Fruit fly (Drosophila melanogaster) whole organism, embryonic: Measurements from ENCODE around the gene Nepl12.

Experiments used
- Abd-B ChIP-seq: fragments of 200-800 bp; sonication (Bioruptor generic); optimal IDR thresholded peaks from 2 replicates; lab custom pipeline; 2018; ENCODE audit warnings: missing biosample characterization, mild to moderate bottlenecking, missing genetic modification characterization, moderate library complexity
- Awh ChIP-seq: fragments of 200-800 bp; sonication (Bioruptor generic); IDR thresholded peaks from 2 replicates; pipeline ENCODE4, ENCODE4 v1.3.6; 2022; ENCODE audit warnings: missing biosample characterization, missing genetic modification characterization
- CG12236 ChIP-seq: fragments of 200-800 bp; sonication (Bioruptor generic); optimal IDR thresholded peaks from 2 replicates; lab custom pipeline; 2016; ENCODE audit warnings: missing biosample characterization, missing genetic modification characterization
- CG12299 ChIP-seq: fragments of 200-800 bp; sonication (Bioruptor generic); optimal IDR thresholded peaks from 2 replicates; lab custom pipeline; 2018; ENCODE audit warnings: missing biosample characterization, mild to moderate bottlenecking, missing genetic modification characterization
- CG13123 ChIP-seq: fragments of 200-800 bp; sonication (Bioruptor generic); optimal IDR thresholded peaks from 2 replicates; lab custom pipeline; 2016; ENCODE audit warnings: missing biosample characterization, missing genetic modification characterization
- CG13624 ChIP-seq: fragments of 200-800 bp; sonication (Bioruptor generic); optimal IDR thresholded peaks from 2 replicates; lab custom pipeline; 2016; ENCODE audit warnings: missing biosample characterization, missing genetic modification characterization
- CG13894 ChIP-seq: fragments of 200-800 bp; sonication (Bioruptor generic); optimal IDR thresholded peaks from 3 replicates; lab custom pipeline; 2018; ENCODE audit warnings: missing biosample characterization, mild to moderate bottlenecking, missing genetic modification characterization, moderate library complexity
- CG15514 ChIP-seq: fragments of 200-800 bp; sonication (Bioruptor generic); optimal IDR thresholded peaks from 3 replicates; lab custom pipeline; 2017; ENCODE audit warnings: missing biosample characterization, missing genetic modification characterization, mild to moderate bottlenecking, moderate library complexity, missing genetic modification reagents
- CG17612 ChIP-seq: fragments of 200-800 bp; sonication (Bioruptor generic); IDR thresholded peaks from 2 replicates; pipeline ENCODE4 v1.3.6; 2022; ENCODE audit warnings: missing biosample characterization, missing genetic modification characterization
- CG18476 ChIP-seq: fragments of 200-800 bp; sonication (Bioruptor generic); optimal IDR thresholded peaks from 2 replicates; lab custom pipeline; 2016; ENCODE audit warnings: missing biosample characterization, mild to moderate bottlenecking, missing genetic modification characterization
- CG2889 ChIP-seq: fragments of 200-800 bp; sonication (Bioruptor generic); IDR thresholded peaks from 3 replicates; pipeline ENCODE4 v1.3.6; 2022; ENCODE audit warnings: missing biosample characterization, missing genetic modification characterization
- CG31365 ChIP-seq: fragments of 200-800 bp; sonication (Bioruptor generic); optimal IDR thresholded peaks from 2 replicates; lab custom pipeline; 2018; ENCODE audit warnings: missing biosample characterization, mild to moderate bottlenecking, missing genetic modification characterization
- CG3995 ChIP-seq: fragments of 200-800 bp; sonication (Bioruptor generic); optimal IDR thresholded peaks from 3 replicates; lab custom pipeline; 2016; ENCODE audit warnings: missing biosample characterization, missing genetic modification characterization
- CG4820 ChIP-seq: fragments of 200-800 bp; sonication (Bioruptor generic); optimal IDR thresholded peaks from 3 replicates; lab custom pipeline; 2016; ENCODE audit warnings: missing biosample characterization, missing genetic modification characterization
- CG7372 ChIP-seq: fragments of 200-800 bp; sonication (Bioruptor generic); IDR thresholded peaks from 2 replicates; pipeline ENCODE4 v1.3.6; 2022; ENCODE audit warnings: missing biosample characterization, missing genetic modification characterization
- CG7987 ChIP-seq: fragments of 200-800 bp; sonication (Bioruptor generic); optimal IDR thresholded peaks from 2 replicates; lab custom pipeline; 2018; ENCODE audit warnings: missing biosample characterization, mild to moderate bottlenecking, missing genetic modification characterization, moderate library complexity
- CG8359 ChIP-seq: fragments of 200-800 bp; sonication (Bioruptor generic); optimal IDR thresholded peaks from 2 replicates; lab custom pipeline; 2017; ENCODE audit warnings: missing biosample characterization, mild to moderate bottlenecking, missing genetic modification characterization, borderline replicate concordance
- CG9797 ChIP-seq: fragments of 200-800 bp; sonication (Bioruptor generic); optimal IDR thresholded peaks from 3 replicates; lab custom pipeline; 2018; ENCODE audit warnings: missing biosample characterization, mild to moderate bottlenecking, missing genetic modification characterization
- CG9932 ChIP-seq: fragments of 200-800 bp; sonication (Bioruptor generic); IDR thresholded peaks from 2 replicates; pipeline ENCODE4 v1.3.6; 2022; ENCODE audit warnings: missing biosample characterization, missing genetic modification characterization
- CTCF ChIP-seq: fragments of 200-800 bp; sonication (Bioruptor generic); optimal IDR thresholded peaks from 2 replicates; lab custom pipeline; 2017; ENCODE audit warnings: missing biosample characterization, mild to moderate bottlenecking, missing genetic modification characterization, moderate library complexity
- D ChIP-seq, 2 experiments: fragments of 200-800 bp in 1 of 2; fragments of >200 bp in 1 of 2; sonication (Bioruptor generic) in 1 of 2; optimal IDR thresholded peaks; 2 replicates in 1 of 2; 3 replicates in 1 of 2; lab custom pipeline; 2017; ENCODE audit warnings: mild to moderate bottlenecking in 1 of 2, missing biosample characterization in 1 of 2, missing genetic modification characterization in 1 of 2, missing genetic modification reagents in 1 of 2
- Dp ChIP-seq: fragments of 200-800 bp; sonication (Bioruptor generic); optimal IDR thresholded peaks from 2 replicates; lab custom pipeline; 2018; ENCODE audit warnings: missing biosample characterization, mild to moderate bottlenecking, missing genetic modification characterization, moderate library complexity
- Fer2 ChIP-seq: fragments of 200-800 bp; sonication (Bioruptor generic); optimal IDR thresholded peaks from 2 replicates; lab custom pipeline; 2018; ENCODE audit warnings: missing biosample characterization, mild to moderate bottlenecking, missing genetic modification characterization, moderate library complexity
- HHEX ChIP-seq: fragments of 200-800 bp; sonication (Bioruptor generic); optimal IDR thresholded peaks from 3 replicates; lab custom pipeline; 2017; ENCODE audit warnings: missing biosample characterization, mild to moderate bottlenecking, missing genetic modification characterization, missing genetic modification reagents
- Hr39 ChIP-seq: fragments of >200 bp; optimal IDR thresholded peaks from 2 replicates; lab custom pipeline; 2017
- MESR4 ChIP-seq: fragments of 200-800 bp; sonication (Bioruptor generic); optimal IDR thresholded peaks from 2 replicates; lab custom pipeline; 2018; ENCODE audit warnings: missing biosample characterization, mild to moderate bottlenecking, missing genetic modification characterization, moderate library complexity
- MTF-1 ChIP-seq: fragments of 200-800 bp; sonication (Bioruptor generic); optimal IDR thresholded peaks from 2 replicates; lab custom pipeline; 2018; ENCODE audit warnings: missing biosample characterization, mild to moderate bottlenecking, missing genetic modification characterization, borderline replicate concordance
- Meics ChIP-seq: fragments of 200-800 bp; sonication (Bioruptor generic); optimal IDR thresholded peaks from 2 replicates; lab custom pipeline; 2017; ENCODE audit warnings: missing biosample characterization, mild to moderate bottlenecking, missing genetic modification characterization
- Neu2 ChIP-seq: fragments of 200-800 bp; sonication (Bioruptor generic); optimal IDR thresholded peaks from 3 replicates; lab custom pipeline; 2016; ENCODE audit warnings: missing biosample characterization, missing genetic modification characterization, borderline replicate concordance
- ab ChIP-seq: fragments of 200-800 bp; sonication (Bioruptor generic); optimal IDR thresholded peaks from 2 replicates; lab custom pipeline; 2016; ENCODE audit warnings: missing biosample characterization, missing genetic modification characterization
- abd-A ChIP-seq: fragments of 200-800 bp; sonication (Bioruptor generic); optimal IDR thresholded peaks from 3 replicates; lab custom pipeline; 2019; ENCODE audit warnings: missing biosample characterization, mild to moderate bottlenecking, missing genetic modification characterization, moderate library complexity
- al ChIP-seq: fragments of 200-800 bp; sonication (Bioruptor generic); IDR thresholded peaks from 2 replicates; pipeline ENCODE4 v1.3.6; 2022; ENCODE audit warnings: missing biosample characterization, missing genetic modification characterization
- bsh ChIP-seq, 2 experiments: fragments of 200-800 bp; sonication (Bioruptor generic); optimal IDR thresholded peaks; 2 replicates each; lab custom pipeline; 2017 to 2018; ENCODE audit warnings: mild to moderate bottlenecking in 2 of 2, missing biosample characterization in 2 of 2, missing genetic modification characterization in 2 of 2, moderate library complexity in 1 of 2
- chinmo ChIP-seq: fragments of 200-800 bp; sonication (Bioruptor generic); IDR thresholded peaks from 4 replicates; pipeline ENCODE4 v1.3.6; 2022; ENCODE audit warnings: missing biosample characterization, missing genetic modification characterization; ENCODE audit not compliant: partially characterized antibody
- chn ChIP-seq: fragments of 200-800 bp; sonication (Bioruptor generic); optimal IDR thresholded peaks from 2 replicates; lab custom pipeline; 2016; ENCODE audit warnings: missing biosample characterization, missing genetic modification characterization
- disco-r ChIP-seq: fragments of 200-800 bp; sonication (Bioruptor generic); optimal IDR thresholded peaks from 2 replicates; lab custom pipeline; 2016; ENCODE audit warnings: missing biosample characterization, missing genetic modification characterization
- dmrt99B ChIP-seq: fragments of 200-800 bp; sonication (Bioruptor generic); optimal IDR thresholded peaks from 2 replicates; lab custom pipeline; 2018; ENCODE audit warnings: missing biosample characterization, mild to moderate bottlenecking, missing genetic modification characterization, moderate library complexity
- dysf ChIP-seq: fragments of 200-800 bp; sonication (Bioruptor generic); IDR thresholded peaks from 3 replicates; pipeline ENCODE4 v1.3.6; 2022; ENCODE audit warnings: missing biosample characterization, missing genetic modification characterization
- gce ChIP-seq: fragments of 200-800 bp; sonication (Bioruptor generic); IDR thresholded peaks from 3 replicates; pipeline ENCODE4 v1.3.6; 2022; ENCODE audit warnings: missing biosample characterization, missing genetic modification characterization
- gcm ChIP-seq: fragments of 200-800 bp; sonication (Bioruptor generic); optimal IDR thresholded peaks from 2 replicates; lab custom pipeline; 2019; ENCODE audit warnings: missing biosample characterization, mild to moderate bottlenecking, missing genetic modification characterization, moderate library complexity
- grau ChIP-seq: fragments of 200-800 bp; optimal IDR thresholded peaks from 3 replicates; lab custom pipeline; 2019; ENCODE audit warnings: missing biosample characterization, mild to moderate bottlenecking, missing genetic modification characterization, moderate library complexity
- hkb ChIP-seq, 2 experiments: fragments of 200-800 bp in 1 of 2; fragments of >200 bp in 1 of 2; sonication (Bioruptor generic) in 1 of 2; IDR thresholded peaks in 1 of 2; optimal IDR thresholded peaks in 1 of 2; 2 replicates each; pipeline versions ENCODE4 v1.3.6 to Lab custom; 2017 to 2022; ENCODE audit warnings: missing biosample characterization in 1 of 2, missing genetic modification characterization in 1 of 2
- ind ChIP-seq: fragments of 200-800 bp; sonication (Bioruptor generic); optimal IDR thresholded peaks from 3 replicates; lab custom pipeline; 2016; ENCODE audit warnings: missing biosample characterization, missing genetic modification characterization
- klu ChIP-seq: fragments of 200-800 bp; sonication (Bioruptor generic); IDR thresholded peaks from 2 replicates; pipeline ENCODE4 v1.3.6; 2022; ENCODE audit warnings: missing biosample characterization, missing genetic modification characterization
- pnt ChIP-seq: fragments of 200-800 bp; sonication (Bioruptor generic); optimal IDR thresholded peaks from 3 replicates; lab custom pipeline; 2016; ENCODE audit warnings: missing biosample characterization, missing genetic modification characterization
- prd ChIP-seq, 3 experiments: fragments of >200 bp in 2 of 3; fragments of 200-800 bp in 1 of 3; sonication (Bioruptor generic) in 1 of 3; optimal IDR thresholded peaks in 2 of 3; IDR thresholded peaks in 1 of 3; 2 replicates in 2 of 3; 3 replicates in 1 of 3; pipeline versions ENCODE4 v1.3.6 to Lab custom; 2017 to 2022; ENCODE audit warnings: missing biosample characterization in 1 of 3, missing genetic modification characterization in 1 of 3
- psq ChIP-seq: fragments of 200-800 bp; sonication (Bioruptor generic); optimal IDR thresholded peaks from 2 replicates; lab custom pipeline; 2017; ENCODE audit warnings: missing biosample characterization, missing genetic modification characterization
- slp2 ChIP-seq: fragments of 200-800 bp; sonication (Bioruptor generic); optimal IDR thresholded peaks from 2 replicates; lab custom pipeline; 2016; ENCODE audit warnings: missing biosample characterization, missing genetic modification characterization
- tio ChIP-seq: fragments of 200-800 bp; sonication (Bioruptor generic); optimal IDR thresholded peaks from 2 replicates; lab custom pipeline; 2017; ENCODE audit warnings: missing biosample characterization, missing genetic modification characterization, inconsistent platforms

Nepl12 gene

DNA sequence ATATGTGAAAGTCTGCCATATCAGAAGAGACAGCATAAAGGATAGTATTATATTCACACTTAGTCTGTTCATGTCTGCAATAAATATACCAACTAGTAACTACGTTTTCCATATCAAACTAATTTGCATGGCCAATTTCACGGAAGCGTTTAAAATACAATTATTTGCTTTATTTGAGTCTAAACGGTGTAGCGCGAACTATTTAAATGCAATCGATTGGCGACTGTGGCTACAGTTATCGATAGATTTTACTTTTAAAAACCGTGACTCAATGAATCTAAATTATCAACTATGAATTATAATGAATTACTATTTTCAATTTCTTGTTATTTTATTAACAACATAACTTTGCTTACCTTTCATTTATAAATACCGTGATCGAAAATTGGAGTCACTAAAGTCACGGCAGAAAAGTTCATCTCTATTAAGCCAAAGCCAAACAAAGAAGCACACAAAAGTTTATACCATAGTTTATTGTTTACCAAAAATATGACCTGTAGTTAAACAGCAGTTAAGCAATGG lies 48.4 kb upstream of the Nepl12 start, which contains the start of the genes CG9427 and CG8319 (continued):
- TF ChIP-seq slp2 (GFP tag; lab: Kevin White, UChicago), result peak; percentile 24
- TF ChIP-seq abd-A (tag; lab: Kevin White, UChicago), result no peak
- 0 out of 4 replicates have a peak, but pooled peaks have one; percentile 44 for TF ChIP-seq chinmo
- TF ChIP-seq CG9932 (GFP tag; lab: Robert Waterston, UW), result peak; percentile 73
- TF ChIP-seq CG13894 (tag; lab: Kevin White, UChicago), result peak; percentile 64
- TF ChIP-seq gce (GFP tag; lab: Robert Waterston, UW), result no peak
- no peak for TF ChIP-seq CG17612 (GFP tag; lab: Robert Waterston, UW)
- TF ChIP-seq MESR4 (GFP tag; lab: Kevin White, UChicago), result peak; percentile 23
- no peak for TF ChIP-seq Hr39 (lab: Kevin White, UChicago)
- TF ChIP-seq pnt (GFP tag; lab: Kevin White, UChicago), result peak; percentile 0
- TF ChIP-seq dmrt99B (tag; lab: Kevin White, UChicago), result peak; percentile 30
- TF ChIP-seq dysf (GFP tag; lab: Robert Waterston, UW), result 0 out of 3 replicates have a peak, but pooled peaks have one; percentile 21
- TF ChIP-seq klu (GFP tag; lab: Robert Waterston, UW), result no peak
- no peak for TF ChIP-seq disco-r (GFP tag; lab: Kevin White, UChicago)
- TF ChIP-seq MTF-1 (GFP tag; lab: Kevin White, UChicago), result no peak
- peak; percentile 62 for TF ChIP-seq gcm
- TF ChIP-seq tio (GFP tag; lab: Kevin White, UChicago), result no peak
- TF ChIP-seq CG3995 (GFP tag; lab: Kevin White, UChicago), result peak; percentile 100
- peak; percentile 37 for TF ChIP-seq CG13123
- no peak for TF ChIP-seq ab (GFP tag; lab: Kevin White, UChicago)
- no peak for TF ChIP-seq D (optimal IDR thresholded peaks at IDR 0.05; lab: Kevin White, UChicago)
- no peak for TF ChIP-seq D (GFP tag; optimal IDR thresholded peaks at IDR 0.05; lab: Kevin White, UChicago)
- TF ChIP-seq prd (optimal IDR thresholded peaks at IDR 0.05; lab: Kevin White, UChicago), result no peak
- TF ChIP-seq prd (GFP tag; IDR thresholded peaks at IDR 0.05; lab: Robert Waterston, UW), result peak; percentile 80
- TF ChIP-seq CG31365 (tag; lab: Kevin White, UChicago), result no peak
- peak; percentile 70 for TF ChIP-seq grau (tag; lab: Kevin White, UChicago)
- no peak for TF ChIP-seq CG2889 (GFP tag; lab: Robert Waterston, UW)
- peak; percentile 25 for TF ChIP-seq CG9797 (GFP tag; lab: Kevin White, UChicago)
- 0 out of 2 replicates have a peak, but pooled peaks have one; percentile 25 for TF ChIP-seq al
- peak; percentile 79 for TF ChIP-seq CG15514 (GFP tag; lab: Kevin White, UChicago)
- no peak for TF ChIP-seq CG7987 (GFP tag; lab: Kevin White, UChicago)
- peak; percentile 47 for TF ChIP-seq CG4820 (GFP tag; lab: Kevin White, UChicago)
- TF ChIP-seq CG7372 (GFP tag; lab: Robert Waterston, UW), result peak; percentile 35; the same call in 1 of the 2 replicates
- TF ChIP-seq Abd-B, result no peak
- no peak for TF ChIP-seq CTCF
- peak; percentile 77 for TF ChIP-seq CG12299 (tag; lab: Kevin White, UChicago)
- no peak for TF ChIP-seq HHEX (GFP tag; lab: Kevin White, UChicago)
- no peak for TF ChIP-seq Neu2
- TF ChIP-seq psq (GFP tag; lab: Kevin White, UChicago), result no peak
- no peak for TF ChIP-seq CG8359 (GFP tag; lab: Kevin White, UChicago)
- TF ChIP-seq CG18476 (GFP tag; lab: Kevin White, UChicago), result peak; percentile 56
- no peak for TF ChIP-seq hkb (optimal IDR thresholded peaks at IDR 0.05; lab: Kevin White, UChicago)
- no peak for TF ChIP-seq hkb (GFP tag; IDR thresholded peaks at IDR 0.05; lab: Robert Waterston, UW)
- TF ChIP-seq chn (GFP tag; lab: Kevin White, UChicago), result peak; percentile 59
- no peak for TF ChIP-seq CG12236
- TF ChIP-seq Awh, result no peak
- peak; percentile 42 for TF ChIP-seq CG13624 (GFP tag; lab: Kevin White, UChicago)
- peak; percentile 93 for TF ChIP-seq Dp
- peak; percentile 43 for TF ChIP-seq Meics (GFP tag; lab: Kevin White, UChicago)
- peak in 1 of 2 experiments; percentile 61 for TF ChIP-seq bsh (GFP tag; optimal IDR thresholded peaks at IDR 0.05; lab: Kevin White, UChicago)
- TF ChIP-seq Fer2 (tag; lab: Kevin White, UChicago), result peak; percentile 52
- peak; percentile 67 for TF ChIP-seq ind (GFP tag; lab: Kevin White, UChicago)
